Fruit fly (Drosophila melanogaster): ENCODE data around the gene CG3792.
A peak's percentile ranks its signal among the peaks of the same experiment; 100 is the strongest.

Gene CG3792

DNA sequence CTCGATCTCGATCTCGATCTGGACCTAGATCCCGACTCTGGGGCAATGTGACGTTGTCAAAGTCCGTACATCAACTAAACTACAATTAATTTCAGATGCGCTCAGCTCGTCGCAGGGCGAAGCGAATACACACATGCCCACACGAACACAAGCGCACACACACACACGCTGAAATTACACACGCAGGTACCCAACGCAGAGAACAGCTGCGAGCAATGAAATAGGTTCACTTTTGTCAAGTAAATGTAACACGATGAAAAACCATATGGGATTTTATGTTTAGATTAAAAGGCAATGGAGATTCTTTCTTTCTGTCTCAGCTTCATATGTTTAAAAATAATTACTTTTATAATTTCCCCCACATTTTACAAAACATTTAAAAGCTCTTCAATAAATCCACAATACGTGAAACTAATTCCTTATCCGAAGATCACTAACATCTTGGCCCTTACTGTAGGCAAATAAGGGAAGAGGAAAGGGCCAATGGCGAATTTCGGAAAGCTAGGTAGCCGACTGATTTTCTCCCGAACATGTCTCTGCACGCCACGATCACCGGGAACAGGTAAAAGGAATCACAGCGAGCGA, 23.3 kb downstream of the CG3792 start (continued):
- TF ChIP-seq exex (tag; optimal IDR thresholded peaks at IDR 0.05) (peak; percentile 33), Stat92E (GFP tag; optimal IDR thresholded peaks at IDR 0.05) (peak in 1 of 3 experiments; percentile 57), Dek (tag; optimal IDR thresholded peaks at IDR 0.05) (peak; percentile 89), CG12236 (GFP tag; optimal IDR thresholded peaks at IDR 0.05) (peak; percentile 63), wek (GFP tag; optimal IDR thresholded peaks at IDR 0.05) (no peak), CG16813 (GFP tag; IDR thresholded peaks at IDR 0.05; ENCODE audit: partially characterized antibody) (0 out of 3 replicates have a peak, but pooled peaks have one; percentile 13), sr (GFP tag; IDR thresholded peaks at IDR 0.05) (peak; percentile 41; the same call in 2 of the 3 replicates), ara (GFP tag; IDR thresholded peaks at IDR 0.05) (peak; percentile 80), ems (GFP tag; optimal IDR thresholded peaks at IDR 0.05) (peak; percentile 59), klu (GFP tag; IDR thresholded peaks at IDR 0.05) (peak; percentile 70; the same call in 1 of the 2 replicates), sug (tag; optimal IDR thresholded peaks at IDR 0.05) (peak; percentile 80), Dp (GFP tag; optimal IDR thresholded peaks at IDR 0.05) (no peak), CG17829 (tag; optimal IDR thresholded peaks at IDR 0.05) (peak; percentile 92), CG9817 (tag; optimal IDR thresholded peaks at IDR 0.05) (peak; percentile 72), Bteb2 (GFP tag; optimal IDR thresholded peaks at IDR 0.05) (peak; percentile 59), nau (GFP tag; optimal IDR thresholded peaks at IDR 0.05) (peak; percentile 67), CG10565 (GFP tag; optimal IDR thresholded peaks at IDR 0.05) (no peak), Adf1 (GFP tag; IDR thresholded peaks at IDR 0.05) (peak; percentile 51), Gug (GFP tag; IDR thresholded peaks at IDR 0.05) (peak; percentile 66), CG10543 (GFP tag; optimal IDR thresholded peaks at IDR 0.05) (peak; percentile 75), CG4360 (GFP tag; IDR thresholded peaks at IDR 0.05) (0 out of 2 replicates have a peak, but pooled peaks have one; percentile 32), chm (GFP tag; IDR thresholded peaks at IDR 0.05) (peak; percentile 87), CG6854 (GFP tag; optimal IDR thresholded peaks at IDR 0.05) (peak; percentile 82), corto (GFP tag; optimal IDR thresholded peaks at IDR 0.05) (peak; percentile 69), fru (optimal IDR thresholded peaks at IDR 0.05) (no peak), pho (GFP tag; optimal IDR thresholded peaks at IDR 0.05) (peak; percentile 48), bowl (GFP tag; IDR thresholded peaks at IDR 0.05) (peak; percentile 40; the same call in 1 of the 2 replicates), CG11093 (GFP tag; IDR thresholded peaks at IDR 0.05) (peak; percentile 76), NfI (GFP tag; optimal IDR thresholded peaks at IDR 0.05) (peak; percentile 75), insv (GFP tag; optimal IDR thresholded peaks at IDR 0.05) (peak in 1 of 2 experiments; percentile 47), CG3407 (GFP tag; optimal IDR thresholded peaks at IDR 0.05) (peak; percentile 62), CG4282 (GFP tag; optimal IDR thresholded peaks at IDR 0.05) (no peak), wdn (GFP tag; IDR thresholded peaks at IDR 0.05) (peak; percentile 58), CG7556 (GFP tag; optimal IDR thresholded peaks at IDR 0.05) (peak; percentile 92), chif (GFP tag; optimal IDR thresholded peaks at IDR 0.05) (peak; percentile 74 to 85), HLHmδ (GFP tag; optimal IDR thresholded peaks at IDR 0.05) (no peak), Aef1 (GFP tag; IDR thresholded peaks at IDR 0.05) (peak; percentile 59), CG7987 (GFP tag; optimal IDR thresholded peaks at IDR 0.05) (peak; percentile 24), CG3847 (GFP tag; IDR thresholded peaks at IDR 0.05) (peak; percentile 81), lov (optimal IDR thresholded peaks at IDR 0.05) (no peak), lov (GFP tag; IDR thresholded peaks at IDR 0.05) (0 out of 3 replicates have a peak, but pooled peaks have one; percentile 61), CG10654 (GFP tag; optimal IDR thresholded peaks at IDR 0.05) (peak; percentile 63), ttk (GFP tag; IDR thresholded peaks at IDR 0.05) (peak; percentile 69), sisA (GFP tag; IDR thresholded peaks at IDR 0.05) (peak; percentile 82), CG11456 (GFP tag; IDR thresholded peaks at IDR 0.05) (0 out of 3 replicates have a peak, but pooled peaks have one; percentile 64), bbx (GFP tag; IDR thresholded peaks at IDR 0.05; ENCODE audit: partially characterized antibody) (no peak; the same call in 1 of the 2 replicates), vfl (GFP tag; optimal IDR thresholded peaks at IDR 0.05) (peak; percentile 87), CG5180 (GFP tag; optimal IDR thresholded peaks at IDR 0.05) (peak; percentile 72), ab (GFP tag; optimal IDR thresholded peaks at IDR 0.05) (peak; percentile 66), CG13775 (GFP tag; optimal IDR thresholded peaks at IDR 0.05) (peak; percentile 80)
